Worm (Caenorhabditis elegans) whole organism, young adult: ENCODE results near the gene B0454.5.

Experiments
- B0261.1 ChIP-seq: sonication (generic microtip); optimal IDR thresholded peaks from 2 replicates; lab custom pipeline; 2016; ENCODE audit warnings: mild to moderate bottlenecking, missing genetic modification characterization, moderate library complexity, missing compliant biosample characterization
- C17E4.6 ChIP-seq: fragments of 200-800 bp; sonication (Bioruptor generic); IDR thresholded peaks from 2 replicates; pipeline ENCODE4 v1.3.6; 2022; ENCODE audit warnings: missing genetic modification reagents, missing genetic modification characterization, missing compliant biosample characterization
- F37B4.10 ChIP-seq: fragments of 200-800 bp; sonication (Bioruptor generic); IDR thresholded peaks from 2 replicates; pipeline ENCODE4 v1.3.6; 2022; ENCODE audit warnings: missing genetic modification characterization, missing compliant biosample characterization
- F39B2.1 ChIP-seq: fragments of 200-800 bp; sonication (Bioruptor generic); IDR thresholded peaks from 2 replicates; pipeline ENCODE4 v1.3.6; 2022; ENCODE audit warnings: missing genetic modification reagents, missing genetic modification characterization, missing compliant biosample characterization
- Y53F4B.3 ChIP-seq: fragments of 200-800 bp; sonication (Bioruptor generic); IDR thresholded peaks from 2 replicates; pipeline ENCODE4 v1.3.6; 2022; ENCODE audit warnings: missing genetic modification reagents, missing genetic modification characterization, missing compliant biosample characterization
- akir-1 ChIP-seq: fragments of 200-800 bp; sonication (Bioruptor generic); optimal IDR thresholded peaks from 2 replicates; lab custom pipeline; 2018; ENCODE audit warnings: mild to moderate bottlenecking, missing genetic modification characterization, moderate library complexity, missing compliant biosample characterization
- ama-1 ChIP-seq, 3 experiments: fragments of 150-350 bp in 1 of 3; sonication (generic microtip) in 2 of 3; optimal IDR thresholded peaks; 2 replicates each; lab custom pipeline; 2014 to 2018; ENCODE audit warnings: missing biosample characterization in 2 of 3, missing genetic modification characterization in 2 of 3, missing genetic modification reagents in 2 of 3
- cebp-1 ChIP-seq, 2 experiments: fragments of 200-800 bp in 1 of 2; sonication (Bioruptor generic) in 1 of 2; sonication (generic microtip) in 1 of 2; IDR thresholded peaks in 1 of 2; optimal IDR thresholded peaks in 1 of 2; 2 replicates each; pipeline versions ENCODE4 v1.3.6 to Lab custom; 2017 to 2022; ENCODE audit warnings: missing compliant biosample characterization in 2 of 2, missing genetic modification characterization in 2 of 2, mild to moderate bottlenecking in 1 of 2, missing genetic modification reagents in 1 of 2, moderate library complexity in 1 of 2
- ceh-91 ChIP-seq: fragments of 200-800 bp; sonication (Bioruptor generic); IDR thresholded peaks from 2 replicates; pipeline ENCODE4 v1.3.6; 2022; ENCODE audit warnings: missing genetic modification reagents, missing genetic modification characterization, missing compliant biosample characterization
- dox-1 ChIP-seq: fragments of 200-800 bp; sonication (Bioruptor generic); IDR thresholded peaks from 2 replicates; pipeline ENCODE4 v1.3.6; 2022; ENCODE audit warnings: missing genetic modification reagents, missing genetic modification characterization, missing compliant biosample characterization
- egl-18 ChIP-seq: fragments of 200-800 bp; sonication (Bioruptor generic); IDR thresholded peaks from 2 replicates; pipeline ENCODE4 v1.3.6; 2022; ENCODE audit warnings: missing genetic modification reagents, missing genetic modification characterization, missing compliant biosample characterization
- hlh-26 ChIP-seq: fragments of 200-800 bp; sonication (Bioruptor generic); conservative IDR thresholded peaks from 2 replicates; pipeline ENCODE4 v1.3.6; 2022; ENCODE audit warnings: missing genetic modification reagents, missing genetic modification characterization, missing compliant biosample characterization
- hmg-1.2 ChIP-seq: fragments of 200-800 bp; sonication (Bioruptor generic); IDR thresholded peaks from 2 replicates; pipeline ENCODE4 v1.3.6; 2022; ENCODE audit warnings: missing genetic modification reagents, missing genetic modification characterization, missing compliant biosample characterization
- hmg-20 ChIP-seq: fragments of 200-800 bp; sonication (Bioruptor generic); IDR thresholded peaks from 2 replicates; pipeline ENCODE4 v1.3.6; 2022; ENCODE audit warnings: missing genetic modification reagents, missing genetic modification characterization, missing compliant biosample characterization
- lin-26 ChIP-seq: fragments of 200-800 bp; sonication (Bioruptor generic); IDR thresholded peaks from 2 replicates; pipeline ENCODE4 v1.3.6; 2022; ENCODE audit warnings: missing genetic modification reagents, missing genetic modification characterization, missing compliant biosample characterization
- lin-40 ChIP-seq: sonication (generic microtip); optimal IDR thresholded peaks from 2 replicates; lab custom pipeline; 2016; ENCODE audit warnings: missing genetic modification characterization, mild to moderate bottlenecking, missing compliant biosample characterization, missing genotype, missing genetic modification reagents
- madf-10 ChIP-seq: sonication (generic microtip); optimal IDR thresholded peaks from 2 replicates; lab custom pipeline; 2016; ENCODE audit warnings: mild to moderate bottlenecking, missing genetic modification characterization, missing compliant biosample characterization
- madf-6 ChIP-seq: fragments of 200-800 bp; sonication (Bioruptor generic); IDR thresholded peaks from 2 replicates; pipeline ENCODE4 v1.3.6; 2022; ENCODE audit warnings: missing genetic modification reagents, missing genetic modification characterization, missing compliant biosample characterization
- mcd-1 ChIP-seq: fragments of 200-800 bp; sonication (Bioruptor generic); IDR thresholded peaks from 2 replicates; pipeline ENCODE4 v1.3.6; 2022; ENCODE audit warnings: missing genetic modification reagents, missing genetic modification characterization, missing compliant biosample characterization
- mel-28 ChIP-seq: sonication (generic microtip); optimal IDR thresholded peaks from 2 replicates; lab custom pipeline; 2016; ENCODE audit warnings: borderline replicate concordance, mild to moderate bottlenecking, missing genetic modification characterization, missing compliant biosample characterization
- mes-4 ChIP-seq: sonication (generic microtip); optimal IDR thresholded peaks from 2 replicates; lab custom pipeline; 2016; ENCODE audit warnings: missing genotype, missing genetic modification characterization, missing compliant biosample characterization
- mxl-1 ChIP-seq: sonication (generic microtip); optimal IDR thresholded peaks from 2 replicates; lab custom pipeline; 2016; ENCODE audit warnings: missing genetic modification characterization, missing compliant biosample characterization
- nfya-2 ChIP-seq: fragments of 200-800 bp; sonication (Bioruptor generic); IDR thresholded peaks from 2 replicates; pipeline ENCODE4 v1.3.6; 2022; ENCODE audit warnings: missing genetic modification reagents, missing genetic modification characterization, missing compliant biosample characterization
- pha-4 ChIP-seq: fragments of 150-350 bp; sonication (generic microtip); optimal IDR thresholded peaks from 2 replicates; lab custom pipeline; 2014; ENCODE audit warnings: missing biosample characterization, missing genetic modification reagents, missing genetic modification characterization
- rcor-1 ChIP-seq: fragments of 200-800 bp; sonication (Bioruptor generic); IDR thresholded peaks from 2 replicates; pipeline ENCODE4 v1.3.6; 2022; ENCODE audit warnings: missing genetic modification reagents, missing genetic modification characterization, missing compliant biosample characterization
- snpc-1.1 ChIP-seq: sonication (generic microtip); optimal IDR thresholded peaks from 2 replicates; lab custom pipeline; 2017; ENCODE audit warnings: missing genetic modification characterization, mild to moderate bottlenecking, missing compliant biosample characterization, antibody characterized with exemption, moderate library complexity, missing genotype, missing genetic modification reagents; ENCODE audit not compliant: insufficient read depth
- snpc-1.3 ChIP-seq: sonication (generic microtip); optimal IDR thresholded peaks from 2 replicates; lab custom pipeline; 2017; ENCODE audit warnings: missing genetic modification characterization, mild to moderate bottlenecking, missing compliant biosample characterization, antibody characterized with exemption, moderate library complexity, missing genotype, missing genetic modification reagents; ENCODE audit not compliant: insufficient read depth
- snpc-4 ChIP-seq, 5 experiments: fragments of 150-350 bp in 1 of 5; sonication (generic microtip) in 4 of 5; optimal IDR thresholded peaks; 2 replicates each; lab custom pipeline; 2014 to 2018; ENCODE audit warnings: missing genetic modification characterization in 5 of 5, missing biosample characterization in 3 of 5, antibody characterized with exemption in 2 of 5, mild to moderate bottlenecking in 2 of 5, missing compliant biosample characterization in 2 of 5, missing genotype in 2 of 5, moderate library complexity in 2 of 5, missing genetic modification reagents in 1 of 5
- somi-1 ChIP-seq: fragments of 200-800 bp; sonication (Bioruptor generic); optimal IDR thresholded peaks from 2 replicates; lab custom pipeline; 2018; ENCODE audit warnings: mild to moderate bottlenecking, missing genetic modification characterization, missing compliant biosample characterization
- unc-130 ChIP-seq: sonication (generic microtip); optimal IDR thresholded peaks from 2 replicates; lab custom pipeline; 2016; ENCODE audit warnings: missing genetic modification reagents, missing genetic modification characterization, missing compliant biosample characterization
- ztf-18 ChIP-seq: sonication (generic microtip); optimal IDR thresholded peaks from 2 replicates; lab custom pipeline; 2016; ENCODE audit warnings: missing genotype, mild to moderate bottlenecking, missing genetic modification characterization, missing compliant biosample characterization
- ztf-25 ChIP-seq: fragments of 200-800 bp; sonication (Bioruptor generic); IDR thresholded peaks from 2 replicates; pipeline ENCODE4 v1.3.6; 2022; ENCODE audit warnings: missing genetic modification reagents, missing genetic modification characterization, missing compliant biosample characterization

Gene B0454.5

DNA sequence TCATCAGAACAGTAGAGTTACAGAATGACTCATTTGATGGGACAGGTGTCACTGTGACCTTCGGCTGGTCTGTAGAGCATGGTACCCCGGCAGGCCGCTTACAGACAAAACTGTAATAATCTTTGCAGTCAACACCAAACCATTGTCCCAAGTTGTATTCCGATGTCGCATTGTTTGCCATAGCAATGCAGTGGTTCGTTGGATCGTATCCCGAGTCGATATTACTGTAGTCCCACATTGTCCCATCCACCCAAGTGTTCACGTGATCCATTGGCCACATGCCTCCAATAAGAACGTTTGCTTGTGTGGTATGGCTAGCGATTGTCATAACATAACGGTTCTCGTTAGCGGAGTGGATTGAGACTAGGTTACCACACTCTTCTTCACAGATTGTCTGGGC, 17.8 kb upstream of the B0454.5 start:
- TF ChIP-seq ztf-25 (GFP tag; lab: Robert Waterston, UW) (no peak), hmg-20 (no peak), dox-1 (GFP tag; lab: Robert Waterston, UW) (no peak), hlh-26 (GFP tag; lab: Robert Waterston, UW) (no peak), Y53F4B.3 (GFP tag; lab: Robert Waterston, UW) (no peak), rcor-1 (GFP tag; lab: Robert Waterston, UW) (no peak), F37B4.10 (GFP tag; lab: Robert Waterston, UW) (no peak), ama-1 (optimal IDR thresholded peaks at IDR 0.05; lab: Kevin White, UChicago) (no peak), ama-1 (GFP tag; optimal IDR thresholded peaks at IDR 0.05; lab: Kevin White, UChicago) (no peak), B0261.1 (no peak), mel-28 (no peak), C17E4.6 (GFP tag; lab: Robert Waterston, UW) (no peak), lin-26 (no peak), F39B2.1 (GFP tag; lab: Robert Waterston, UW) (no peak)

DNA sequence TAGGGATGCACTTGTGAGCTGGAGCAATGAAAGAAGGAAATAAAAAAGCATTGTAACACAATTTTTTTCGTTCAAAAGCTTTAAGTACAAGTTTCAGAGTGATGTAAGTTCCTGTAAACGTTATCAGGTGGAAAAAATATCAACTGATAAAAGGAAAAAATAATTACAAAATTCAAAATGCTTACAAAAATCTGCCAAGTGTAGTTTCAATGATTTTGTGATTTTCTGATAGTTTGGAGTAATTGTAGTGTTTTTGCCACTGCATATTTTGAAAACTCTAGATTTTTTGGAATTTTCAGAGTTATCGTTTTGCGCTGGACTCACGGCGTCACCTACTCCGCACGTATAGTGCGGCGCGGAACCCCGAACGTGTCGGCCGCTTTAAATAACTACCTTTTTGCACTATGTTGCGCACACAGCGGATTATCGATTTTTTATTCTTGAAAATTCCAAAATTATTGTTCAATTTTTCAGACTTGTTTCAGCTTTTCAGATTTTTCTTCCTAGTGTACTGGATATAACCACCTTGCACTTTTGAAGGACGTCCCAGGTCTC, 15.2 kb upstream of the B0454.5 start, which contains the start of gene clec-2:
Gene clec-2 (minus strand): TSS at position 51 of the 555 bp plus-strand sequence.
- TF ChIP-seq lin-40 (no peak), snpc-1.3 (tag; lab: Kevin White, UChicago) (no peak), egl-18 (GFP tag; lab: Robert Waterston, UW) (no peak), pha-4 (no peak), nfya-2 (GFP tag; lab: Robert Waterston, UW) (no peak), ztf-25 (GFP tag; lab: Robert Waterston, UW) (no peak), snpc-4 (GFP tag; optimal IDR thresholded peaks at IDR 0.05; lab: Kevin White, UChicago) (no peak), snpc-4 (tag; optimal IDR thresholded peaks at IDR 0.05; lab: Kevin White, UChicago) (peak in 2 of 4 experiments; percentile 69 to 76), snpc-1.1 (tag; lab: Kevin White, UChicago) (peak; percentile 10), somi-1 (GFP tag; lab: Kevin White, UChicago) (no peak), ztf-18 (tag; lab: Kevin White, UChicago) (no peak), F37B4.10 (GFP tag; lab: Robert Waterston, UW) (no peak), madf-6 (GFP tag; lab: Robert Waterston, UW) (no peak), hmg-1.2 (GFP tag; lab: Robert Waterston, UW) (peak; percentile 39), madf-10 (tag; lab: Kevin White, UChicago) (no peak), mxl-1 (tag; lab: Kevin White, UChicago) (no peak)
- TF ChIP-seq, all 124 proteins: peak for 3

DNA sequence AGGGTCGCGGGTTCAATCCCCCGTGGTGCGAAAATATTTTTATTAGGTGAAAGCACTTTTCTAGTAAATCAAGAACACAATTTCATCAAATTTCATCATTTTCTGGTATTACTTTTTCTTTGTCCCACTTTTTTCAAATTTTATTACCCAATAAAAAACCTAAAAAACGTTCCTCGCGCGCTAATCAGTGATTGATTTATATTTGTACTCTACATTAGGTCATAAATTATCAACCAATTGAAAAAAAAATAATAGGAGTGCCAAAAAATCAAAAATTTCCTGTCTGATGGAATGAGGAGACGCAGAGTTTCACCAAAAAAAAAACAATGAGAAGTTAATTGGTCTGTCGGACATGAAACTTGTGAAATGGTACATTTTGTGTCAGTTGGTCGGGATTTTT, 14.0 kb upstream of the B0454.5 start:
- TF ChIP-seq mcd-1 (GFP tag; lab: Robert Waterston, UW) (no peak), unc-130 (GFP tag; lab: Kevin White, UChicago) (no peak), mes-4 (tag; lab: Kevin White, UChicago) (no peak), ceh-91 (no peak), cebp-1 (GFP tag; IDR thresholded peaks at IDR 0.05; lab: Robert Waterston, UW) (no peak), cebp-1 (tag; optimal IDR thresholded peaks at IDR 0.05; lab: Kevin White, UChicago) (no peak), Y53F4B.3 (GFP tag; lab: Robert Waterston, UW) (no peak), akir-1 (GFP tag; lab: Kevin White, UChicago) (no peak)
